Fruit fly (Drosophila melanogaster) whole organism, adult: ENCODE measurements around the gene CG34282.

Source experiments
- CG11617 ChIP-seq: fragments of 200-800 bp; sonication (Bioruptor generic); optimal IDR thresholded peaks from 2 replicates; lab custom pipeline; 2017; ENCODE audit warnings: mild to moderate bottlenecking, missing biosample characterization, missing genetic modification reagents, missing genetic modification characterization
- CG12768 ChIP-seq: fragments of 200-800 bp; sonication (Bioruptor generic); optimal IDR thresholded peaks from 2 replicates; lab custom pipeline; 2017; ENCODE audit warnings: missing biosample characterization, missing genetic modification characterization, mild to moderate bottlenecking, moderate library complexity, missing genetic modification reagents
- CG14711 ChIP-seq: fragments of 200-800 bp; sonication (Bioruptor generic); optimal IDR thresholded peaks from 2 replicates; lab custom pipeline; 2018; ENCODE audit warnings: missing biosample characterization, mild to moderate bottlenecking, missing genetic modification characterization, moderate library complexity
- CG1620 ChIP-seq: fragments of 200-800 bp; sonication (Bioruptor generic); optimal IDR thresholded peaks from 2 replicates; lab custom pipeline; 2016; ENCODE audit warnings: missing biosample characterization, missing genetic modification characterization
- CG33017 ChIP-seq: fragments of 200-800 bp; sonication (Bioruptor generic); optimal IDR thresholded peaks from 2 replicates; lab custom pipeline; 2018; ENCODE audit warnings: missing biosample characterization, mild to moderate bottlenecking, missing genetic modification characterization, moderate library complexity
- CG5204 ChIP-seq: fragments of 200-800 bp; sonication (Bioruptor generic); optimal IDR thresholded peaks from 2 replicates; lab custom pipeline; 2016; ENCODE audit warnings: missing biosample characterization, missing genetic modification characterization
- CG7045 ChIP-seq: fragments of 200-800 bp; sonication (Bioruptor generic); optimal IDR thresholded peaks from 2 replicates; lab custom pipeline; 2017; ENCODE audit warnings: missing biosample characterization, mild to moderate bottlenecking, missing genetic modification characterization
- CG7101 ChIP-seq: fragments of 200-800 bp; sonication (Bioruptor generic); optimal IDR thresholded peaks from 2 replicates; lab custom pipeline; 2018; ENCODE audit warnings: missing biosample characterization, mild to moderate bottlenecking, missing genetic modification characterization, moderate library complexity
- Clk ChIP-seq: fragments of 200-800 bp; sonication (Bioruptor generic); optimal IDR thresholded peaks from 2 replicates; lab custom pipeline; 2017; ENCODE audit warnings: missing biosample characterization, missing genetic modification characterization
- Crg-1 ChIP-seq: fragments of 200-800 bp; sonication (Bioruptor generic); optimal IDR thresholded peaks from 2 replicates; lab custom pipeline; 2016; ENCODE audit warnings: missing biosample characterization, missing genetic modification characterization
- Hr96 ChIP-seq: fragments of 200-800 bp; sonication (Bioruptor generic); optimal IDR thresholded peaks from 2 replicates; lab custom pipeline; 2016; ENCODE audit warnings: missing biosample characterization, missing genetic modification characterization
- Mnt ChIP-seq: fragments of 200-800 bp; sonication (Bioruptor generic); optimal IDR thresholded peaks from 2 replicates; lab custom pipeline; 2016; ENCODE audit warnings: missing biosample characterization, mild to moderate bottlenecking, missing genetic modification characterization
- bab1 ChIP-seq: fragments of 200-800 bp; sonication (Bioruptor generic); optimal IDR thresholded peaks from 3 replicates; lab custom pipeline; 2019; ENCODE audit warnings: missing biosample characterization, mild to moderate bottlenecking, missing genetic modification characterization, moderate library complexity
- cic ChIP-seq: fragments of 200-800 bp; sonication (Bioruptor generic); optimal IDR thresholded peaks from 2 replicates; lab custom pipeline; 2017; ENCODE audit warnings: missing biosample characterization, mild to moderate bottlenecking, missing genetic modification characterization, moderate library complexity
- cnc ChIP-seq, 2 experiments: fragments of >200 bp; optimal IDR thresholded peaks; 2 replicates each; lab custom pipeline; 2017
- kay ChIP-seq: fragments of 200-800 bp; sonication (Bioruptor generic); peaks from one replicate; lab custom pipeline; 2016; ENCODE audit warnings: missing biosample characterization, missing genetic modification characterization, borderline replicate concordance
- ovo ChIP-seq: fragments of 200-800 bp; sonication (Bioruptor generic); optimal IDR thresholded peaks from 2 replicates; lab custom pipeline; 2016; ENCODE audit warnings: missing biosample characterization, missing genetic modification characterization
- pad ChIP-seq: fragments of 200-800 bp; sonication (Bioruptor generic); optimal IDR thresholded peaks from 3 replicates; lab custom pipeline; 2017; ENCODE audit warnings: missing biosample characterization, missing genetic modification characterization, mild to moderate bottlenecking, moderate library complexity, missing genetic modification reagents
- tj ChIP-seq: fragments of 200-800 bp; sonication (Bioruptor generic); optimal IDR thresholded peaks from 3 replicates; lab custom pipeline; 2017; ENCODE audit warnings: missing biosample characterization, mild to moderate bottlenecking, missing genetic modification characterization, moderate library complexity
- toe ChIP-seq: fragments of 200-800 bp; sonication (Bioruptor generic); optimal IDR thresholded peaks from 2 replicates; lab custom pipeline; 2016; ENCODE audit warnings: missing biosample characterization, missing genetic modification characterization

The CG34282 gene

dm6 chr3R:18732381-18732780 lies 37.3 kb downstream of the CG34282 start, which contains the start of gene CG14302:
CG14302 (plus strand) TSS chr3R:18732681.
- TF ChIP-seq CG11617 (GFP tag; lab: Kevin White, UChicago) = no peak
- TF ChIP-seq CG12768 = no peak
- no peak for TF ChIP-seq CG1620 (GFP tag; lab: Kevin White, UChicago)
- TF ChIP-seq CG7045 (GFP tag; lab: Kevin White, UChicago) = no peak
- no peak for TF ChIP-seq tj (GFP tag; lab: Kevin White, UChicago)
- no peak for TF ChIP-seq toe (GFP tag; lab: Kevin White, UChicago)
- no peak for TF ChIP-seq pad (GFP tag; lab: Kevin White, UChicago)
- TF ChIP-seq Crg-1 (GFP tag; lab: Kevin White, UChicago) = no peak
- no peak for TF ChIP-seq Clk (GFP tag; lab: Kevin White, UChicago)
- no peak for TF ChIP-seq Mnt (GFP tag; lab: Kevin White, UChicago)
- no peak for TF ChIP-seq CG7101
- no peak for TF ChIP-seq CG5204 (GFP tag; lab: Kevin White, UChicago)
- TF ChIP-seq ovo = no peak
- no peak for TF ChIP-seq cnc (optimal IDR thresholded peaks at IDR 0.05; lab: Kevin White, UChicago)
- no peak for TF ChIP-seq Hr96

- TF ChIP-seq CG7045 (GFP tag; lab: Kevin White, UChicago) (no peak), Mnt (GFP tag; lab: Kevin White, UChicago) (no peak), CG1620 (GFP tag; lab: Kevin White, UChicago) (no peak), Crg-1 (GFP tag; lab: Kevin White, UChicago) (no peak), kay (GFP tag; lab: Kevin White, UChicago) (no peak), CG14711 (tag; lab: Kevin White, UChicago) (no peak), Clk (GFP tag; lab: Kevin White, UChicago) (no peak), CG5204 (GFP tag; lab: Kevin White, UChicago) (no peak), bab1 (GFP tag; lab: Kevin White, UChicago) (no peak), cnc (optimal IDR thresholded peaks at IDR 0.05; lab: Kevin White, UChicago) (no peak)
These were observed 38.5 kb downstream of the CG34282 start for dm6 chr3R:18733580-18733979.

dm6 chr3R:18738086-18738485 lies 43.0 kb downstream of the CG34282 start:
- no peak for TF ChIP-seq cnc (optimal IDR thresholded peaks at IDR 0.05; lab: Kevin White, UChicago)
- no peak for TF ChIP-seq Clk (GFP tag; lab: Kevin White, UChicago)
- TF ChIP-seq tj (GFP tag; lab: Kevin White, UChicago) = no peak
- TF ChIP-seq Crg-1 (GFP tag; lab: Kevin White, UChicago) = no peak
- TF ChIP-seq bab1 (GFP tag; lab: Kevin White, UChicago) = no peak
- no peak for TF ChIP-seq pad (GFP tag; lab: Kevin White, UChicago)
- TF ChIP-seq CG1620 (GFP tag; lab: Kevin White, UChicago) = no peak
- TF ChIP-seq CG7101 = no peak
- no peak for TF ChIP-seq CG33017
- TF ChIP-seq Mnt (GFP tag; lab: Kevin White, UChicago) = no peak
- no peak for TF ChIP-seq kay (GFP tag; lab: Kevin White, UChicago)
- no peak for TF ChIP-seq CG11617 (GFP tag; lab: Kevin White, UChicago)
- TF ChIP-seq cic (GFP tag; lab: Kevin White, UChicago) = no peak
- no peak for TF ChIP-seq CG14711 (tag; lab: Kevin White, UChicago)

dm6 chr3R:18738705-18739434 lies 43.8 kb downstream of the CG34282 start:
- TF ChIP-seq Mnt (GFP tag; lab: Kevin White, UChicago) (no peak), toe (GFP tag; lab: Kevin White, UChicago) (no peak), CG5204 (GFP tag; lab: Kevin White, UChicago) (no peak), cic (GFP tag; lab: Kevin White, UChicago) (no peak), CG7045 (GFP tag; lab: Kevin White, UChicago) (no peak), pad (GFP tag; lab: Kevin White, UChicago) (no peak), CG1620 (GFP tag; lab: Kevin White, UChicago) (no peak), kay (GFP tag; lab: Kevin White, UChicago) (no peak), Crg-1 (GFP tag; lab: Kevin White, UChicago) (no peak), tj (GFP tag; lab: Kevin White, UChicago) (no peak)

dm6 chr3R:18739435-18739977 lies 44.5 kb downstream of the CG34282 start:
- TF ChIP-seq kay (GFP tag; lab: Kevin White, UChicago) = peak; percentile 90
- no peak for TF ChIP-seq CG7101
- TF ChIP-seq Clk (GFP tag; lab: Kevin White, UChicago) = no peak
- TF ChIP-seq CG33017 = no peak
- TF ChIP-seq ovo = no peak
- peak; percentile 62 for TF ChIP-seq cic (GFP tag; lab: Kevin White, UChicago)
- TF ChIP-seq CG7045 (GFP tag; lab: Kevin White, UChicago) = no peak
- TF ChIP-seq Crg-1 (GFP tag; lab: Kevin White, UChicago) = no peak
- no peak for TF ChIP-seq CG14711 (tag; lab: Kevin White, UChicago)
- TF ChIP-seq Mnt (GFP tag; lab: Kevin White, UChicago) = no peak
- TF ChIP-seq cnc (optimal IDR thresholded peaks at IDR 0.05; lab: Kevin White, UChicago) = no peak
- no peak for TF ChIP-seq CG11617 (GFP tag; lab: Kevin White, UChicago)
- peak; percentile 85 for TF ChIP-seq CG12768
